Fruit fly (Drosophila melanogaster) whole organism, embryonic: ENCODE data around the gene ABCB7.

ENCODE experiments used
- C15 ChIP-seq: fragments of 200-800 bp; sonication (Bioruptor generic); IDR thresholded peaks from 3 replicates; pipeline ENCODE4 v1.3.6; 2022; ENCODE audit warnings: missing biosample characterization, missing genetic modification characterization
- CG10209 ChIP-seq: fragments of 200-800 bp; sonication (Bioruptor generic); optimal IDR thresholded peaks from 3 replicates; lab custom pipeline; 2017; ENCODE audit warnings: missing biosample characterization, mild to moderate bottlenecking, missing genetic modification characterization, missing genetic modification reagents
- CG10267 ChIP-seq: fragments of 200-800 bp; sonication (Bioruptor generic); optimal IDR thresholded peaks from 2 replicates; lab custom pipeline; 2018; ENCODE audit warnings: missing biosample characterization, mild to moderate bottlenecking, missing genetic modification characterization, moderate library complexity
- CG11456 ChIP-seq: fragments of 200-800 bp; sonication (Bioruptor generic); IDR thresholded peaks from 3 replicates; pipeline ENCODE4 v1.3.6; 2022; ENCODE audit warnings: missing biosample characterization, missing genetic modification characterization
- CG13894 ChIP-seq: fragments of 200-800 bp; sonication (Bioruptor generic); optimal IDR thresholded peaks from 3 replicates; lab custom pipeline; 2018; ENCODE audit warnings: missing biosample characterization, mild to moderate bottlenecking, missing genetic modification characterization, moderate library complexity
- CG14050 ChIP-seq: fragments of 200-800 bp; sonication (Bioruptor generic); IDR thresholded peaks from 3 replicates; pipeline ENCODE4 v1.3.6; 2022; ENCODE audit warnings: missing biosample characterization, missing genetic modification characterization
- CG14667 ChIP-seq: fragments of 200-800 bp; sonication (Bioruptor generic); IDR thresholded peaks from 2 replicates; pipeline ENCODE4 v1.3.6; 2022; ENCODE audit warnings: missing biosample characterization, missing genetic modification characterization
- CG17568 ChIP-seq: fragments of 200-800 bp; sonication (Bioruptor generic); optimal IDR thresholded peaks from 2 replicates; lab custom pipeline; 2018; ENCODE audit warnings: missing biosample characterization, mild to moderate bottlenecking, missing genetic modification characterization, moderate library complexity
- CG18476 ChIP-seq: fragments of 200-800 bp; sonication (Bioruptor generic); optimal IDR thresholded peaks from 2 replicates; lab custom pipeline; 2016; ENCODE audit warnings: missing biosample characterization, mild to moderate bottlenecking, missing genetic modification characterization
- CG18599 ChIP-seq: fragments of 200-800 bp; sonication (Bioruptor generic); optimal IDR thresholded peaks from 3 replicates; lab custom pipeline; 2017; ENCODE audit warnings: missing biosample characterization, missing genetic modification characterization, mild to moderate bottlenecking, moderate library complexity, missing genetic modification reagents
- CG2712 ChIP-seq: fragments of 200-800 bp; optimal IDR thresholded peaks from 3 replicates; lab custom pipeline; 2019; ENCODE audit warnings: missing biosample characterization, mild to moderate bottlenecking, missing genetic modification characterization, moderate library complexity
- CG31224 ChIP-seq: fragments of 200-800 bp; sonication (Bioruptor generic); IDR thresholded peaks from 2 replicates; pipeline ENCODE4 v1.3.6; 2022; ENCODE audit warnings: missing biosample characterization, missing genetic modification characterization
- CG32532 ChIP-seq: fragments of 200-800 bp; sonication (Bioruptor generic); IDR thresholded peaks from 2 replicates; pipeline ENCODE4 v1.3.6; 2022; ENCODE audit warnings: missing biosample characterization, missing genetic modification characterization
- CG32772 ChIP-seq: fragments of 200-800 bp; sonication (Bioruptor generic); IDR thresholded peaks from 2 replicates; pipeline ENCODE4 v1.3.6; 2022; ENCODE audit warnings: missing biosample characterization, missing genetic modification characterization
- CG42726 ChIP-seq: fragments of 200-800 bp; sonication (Bioruptor generic); IDR thresholded peaks from 2 replicates; pipeline ENCODE4 v1.3.6; 2022; ENCODE audit warnings: missing biosample characterization, missing genetic modification characterization; ENCODE audit not compliant: partially characterized antibody
- CG8944 ChIP-seq: fragments of 200-800 bp; sonication (Bioruptor generic); optimal IDR thresholded peaks from 3 replicates; lab custom pipeline; 2016; ENCODE audit warnings: missing biosample characterization, missing genetic modification characterization
- Camta ChIP-seq: fragments of 200-800 bp; sonication (Bioruptor generic); optimal IDR thresholded peaks from 2 replicates; lab custom pipeline; 2016; ENCODE audit warnings: missing biosample characterization, missing genetic modification characterization
- Doc3 ChIP-seq: fragments of 200-800 bp; sonication (Bioruptor generic); IDR thresholded peaks from 3 replicates; pipeline ENCODE4 v1.3.6; 2022; ENCODE audit warnings: missing biosample characterization, missing genetic modification characterization; ENCODE audit not compliant: partially characterized antibody
- Dref ChIP-seq: fragments of 200-800 bp; sonication (Bioruptor generic); IDR thresholded peaks from 2 replicates; pipeline ENCODE4 v1.3.6; 2022; ENCODE audit warnings: missing biosample characterization, missing genetic modification characterization
- HLH3B ChIP-seq: fragments of 200-800 bp; sonication (Bioruptor generic); IDR thresholded peaks from 2 replicates; pipeline ENCODE4 v1.3.6; 2022; ENCODE audit warnings: missing biosample characterization, missing genetic modification characterization
- Hsf ChIP-seq: fragments of 200-800 bp; sonication (Bioruptor generic); optimal IDR thresholded peaks from 3 replicates; lab custom pipeline; 2016; ENCODE audit warnings: missing biosample characterization, missing genetic modification characterization
- Mad ChIP-seq: fragments of 200-800 bp; sonication (Bioruptor generic); optimal IDR thresholded peaks from 2 replicates; lab custom pipeline; 2016; ENCODE audit warnings: missing biosample characterization, missing genetic modification characterization
- Scr ChIP-seq: fragments of 200-800 bp; sonication (Bioruptor generic); IDR thresholded peaks from 2 replicates; pipeline ENCODE4 v1.3.6; 2022; ENCODE audit warnings: missing biosample characterization, missing genetic modification characterization; ENCODE audit not compliant: partially characterized antibody
- Six4 ChIP-seq: fragments of 200-800 bp; sonication (Bioruptor generic); optimal IDR thresholded peaks from 2 replicates; lab custom pipeline; 2016; ENCODE audit warnings: missing biosample characterization, missing genetic modification characterization
- Taf1 ChIP-seq: fragments of 200-800 bp; sonication (Bioruptor generic); IDR thresholded peaks from 2 replicates; pipeline ENCODE4 v1.3.6; 2022; ENCODE audit warnings: missing biosample characterization, missing genetic modification characterization
- Vsx1 ChIP-seq: fragments of 200-800 bp; sonication (Bioruptor generic); optimal IDR thresholded peaks from 2 replicates; lab custom pipeline; 2017; ENCODE audit warnings: missing biosample characterization, mild to moderate bottlenecking, missing genetic modification characterization, missing genetic modification reagents
- ap ChIP-seq: fragments of 200-800 bp; sonication (Bioruptor generic); IDR thresholded peaks from 2 replicates; pipeline ENCODE4 v1.3.6; 2022; ENCODE audit warnings: missing biosample characterization, missing genetic modification characterization
- cato ChIP-seq: fragments of 200-800 bp; sonication (Bioruptor generic); optimal IDR thresholded peaks from 2 replicates; lab custom pipeline; 2016; ENCODE audit warnings: missing biosample characterization, missing genetic modification characterization, borderline replicate concordance
- cwo ChIP-seq: fragments of 200-800 bp; sonication (Bioruptor generic); optimal IDR thresholded peaks from 3 replicates; lab custom pipeline; 2017; ENCODE audit warnings: missing biosample characterization, missing genetic modification characterization, mild to moderate bottlenecking, moderate library complexity, missing genetic modification reagents
- dati ChIP-seq: fragments of 200-800 bp; sonication (Bioruptor generic); IDR thresholded peaks from 2 replicates; pipeline ENCODE4 v1.3.6; 2022; ENCODE audit warnings: missing biosample characterization, missing genetic modification characterization
- dmrt11E ChIP-seq: fragments of 200-800 bp; sonication (Bioruptor generic); optimal IDR thresholded peaks from 3 replicates; lab custom pipeline; 2018; ENCODE audit warnings: missing biosample characterization, mild to moderate bottlenecking, missing genetic modification characterization, moderate library complexity
- esg ChIP-seq: fragments of 200-800 bp; sonication (Bioruptor generic); conservative IDR thresholded peaks from 2 replicates; pipeline ENCODE4 v1.3.6; 2022; ENCODE audit warnings: missing biosample characterization, missing genetic modification characterization
- fru ChIP-seq: fragments of >200 bp; optimal IDR thresholded peaks from 2 replicates; lab custom pipeline; 2017
- gcm ChIP-seq: fragments of 200-800 bp; sonication (Bioruptor generic); optimal IDR thresholded peaks from 2 replicates; lab custom pipeline; 2019; ENCODE audit warnings: missing biosample characterization, mild to moderate bottlenecking, missing genetic modification characterization, moderate library complexity
- grn ChIP-seq: fragments of 200-800 bp; sonication (Bioruptor generic); optimal IDR thresholded peaks from 3 replicates; lab custom pipeline; 2017; ENCODE audit warnings: missing biosample characterization, missing genetic modification characterization
- gsb ChIP-seq: fragments of 200-800 bp; sonication (Bioruptor generic); IDR thresholded peaks from 2 replicates; pipeline ENCODE4 v1.3.6; 2022; ENCODE audit warnings: missing biosample characterization, missing genetic modification characterization
- gt ChIP-seq: fragments of 200-800 bp; sonication (Bioruptor generic); IDR thresholded peaks from 2 replicates; pipeline ENCODE4 v1.3.6; 2022; ENCODE audit warnings: missing biosample characterization, missing genetic modification characterization
- insv ChIP-seq, 2 experiments: fragments of 200-800 bp; sonication (Bioruptor generic); optimal IDR thresholded peaks; 3 replicates each; lab custom pipeline; 2016 to 2018; ENCODE audit warnings: missing biosample characterization in 2 of 2, missing genetic modification characterization in 2 of 2
- jumu ChIP-seq: fragments of 200-800 bp; sonication (Bioruptor generic); optimal IDR thresholded peaks from 3 replicates; lab custom pipeline; 2016; ENCODE audit warnings: missing biosample characterization, missing genetic modification characterization
- lbe ChIP-seq: fragments of 200-800 bp; sonication (Bioruptor generic); optimal IDR thresholded peaks from 2 replicates; lab custom pipeline; 2016; ENCODE audit warnings: missing biosample characterization, mild to moderate bottlenecking, missing genetic modification characterization
- lmd ChIP-seq: fragments of 200-800 bp; sonication (Bioruptor generic); IDR thresholded peaks from 2 replicates; pipeline ENCODE4 v1.3.6; 2022; ENCODE audit warnings: missing biosample characterization, missing genetic modification characterization
- mld ChIP-seq: fragments of 200-800 bp; sonication (Bioruptor generic); IDR thresholded peaks from 3 replicates; pipeline ENCODE4 v1.3.6; 2022; ENCODE audit warnings: missing biosample characterization, missing genetic modification characterization; ENCODE audit not compliant: partially characterized antibody
- pb ChIP-seq: fragments of 200-800 bp; sonication (Bioruptor generic); optimal IDR thresholded peaks from 3 replicates; lab custom pipeline; 2016; ENCODE audit warnings: missing biosample characterization, missing genetic modification characterization
- phol ChIP-seq: fragments of 200-800 bp; sonication (Bioruptor generic); optimal IDR thresholded peaks from 3 replicates; lab custom pipeline; 2018; ENCODE audit warnings: missing biosample characterization, mild to moderate bottlenecking, missing genetic modification characterization, moderate library complexity
- sisA ChIP-seq: fragments of 200-800 bp; sonication (Bioruptor generic); IDR thresholded peaks from 2 replicates; pipeline ENCODE4 v1.3.6; 2022; ENCODE audit warnings: missing biosample characterization, missing genetic modification characterization
- sna ChIP-seq: fragments of 200-800 bp; sonication (Bioruptor generic); IDR thresholded peaks from 2 replicates; pipeline ENCODE4 v1.3.6; 2022; ENCODE audit warnings: missing biosample characterization, missing genetic modification characterization; ENCODE audit not compliant: partially characterized antibody
- so ChIP-seq: fragments of 200-800 bp; sonication (Bioruptor generic); IDR thresholded peaks from 3 replicates; pipeline ENCODE4 v1.3.6; 2022; ENCODE audit warnings: missing biosample characterization, missing genetic modification characterization
- ssp ChIP-seq: fragments of 200-800 bp; sonication (Bioruptor generic); IDR thresholded peaks from 2 replicates; pipeline ENCODE4 v1.3.6; 2022; ENCODE audit warnings: missing biosample characterization, missing genetic modification characterization
- sug ChIP-seq: fragments of 200-800 bp; optimal IDR thresholded peaks from 2 replicates; lab custom pipeline; 2019; ENCODE audit warnings: missing biosample characterization, mild to moderate bottlenecking, missing genetic modification characterization, moderate library complexity
- wdn ChIP-seq: fragments of 200-800 bp; sonication (Bioruptor generic); IDR thresholded peaks from 2 replicates; pipeline ENCODE4 v1.3.6; 2022; ENCODE audit warnings: missing biosample characterization, missing genetic modification characterization

Gene ABCB7

dm6 chr3L:1639185-1639812, 21.1 kb downstream of the ABCB7 start, which contains the start of the genes Mettl2 and Bgb (continued):
- peak; percentile 79 for TF ChIP-seq CG14667 (GFP tag; lab: Robert Waterston, UW)
- TF ChIP-seq Six4: peak; percentile 63
- peak; percentile 84 for TF ChIP-seq jumu (GFP tag; lab: Kevin White, UChicago)
- peak; percentile 72 for TF ChIP-seq HLH3B (GFP tag; lab: Robert Waterston, UW)
- TF ChIP-seq Mad: peak; percentile 69
- TF ChIP-seq phol: peak; percentile 87
- TF ChIP-seq so (GFP tag; lab: Robert Waterston, UW): no peak; the same call in 2 of the 3 replicates
- TF ChIP-seq C15 (GFP tag; lab: Robert Waterston, UW): peak; percentile 46; the same call in 1 of the 3 replicates
- TF ChIP-seq ssp (GFP tag; lab: Robert Waterston, UW): peak; percentile 75
- peak; percentile 78 for TF ChIP-seq esg (GFP tag; lab: Robert Waterston, UW)
- TF ChIP-seq CG32772 (GFP tag; lab: Robert Waterston, UW): peak; percentile 86
- TF ChIP-seq CG2712: peak; percentile 77
- TF ChIP-seq cwo (GFP tag; lab: Kevin White, UChicago): peak; percentile 53
- no peak for TF ChIP-seq ap (GFP tag; lab: Robert Waterston, UW)
- TF ChIP-seq wdn (GFP tag; lab: Robert Waterston, UW): peak; percentile 59; the same call in 1 of the 2 replicates
- TF ChIP-seq sug (tag; lab: Kevin White, UChicago): peak; percentile 76
- TF ChIP-seq CG32532: peak; percentile 83
- peak; percentile 66 for TF ChIP-seq CG10267 (tag; lab: Kevin White, UChicago)
- peak; percentile 67 for TF ChIP-seq dmrt11E (tag; lab: Kevin White, UChicago)
- TF ChIP-seq grn (GFP tag; lab: Kevin White, UChicago): no peak
- TF ChIP-seq CG42726 (GFP tag; lab: Robert Waterston, UW): no peak
- peak; percentile 89 for TF ChIP-seq lmd (GFP tag; lab: Robert Waterston, UW)
- peak; percentile 73 for TF ChIP-seq CG8944 (GFP tag; lab: Kevin White, UChicago)
- TF ChIP-seq CG18599 (GFP tag; lab: Kevin White, UChicago): peak; percentile 80
- TF ChIP-seq CG14050 (GFP tag; lab: Robert Waterston, UW): peak; percentile 23; the same call in 2 of the 3 replicates
- no peak; the same call in 1 of the 2 replicates for TF ChIP-seq gt (GFP tag; lab: Robert Waterston, UW)
- peak; percentile 55 for TF ChIP-seq CG10209 (GFP tag; lab: Kevin White, UChicago)
- TF ChIP-seq lbe (GFP tag; lab: Kevin White, UChicago): peak; percentile 2
- peak; percentile 90 for TF ChIP-seq Scr (GFP tag; lab: Robert Waterston, UW)
- TF ChIP-seq gsb: no peak
- TF ChIP-seq CG13894 (tag; lab: Kevin White, UChicago): peak; percentile 45
- TF ChIP-seq insv (GFP tag; optimal IDR thresholded peaks at IDR 0.05; lab: Kevin White, UChicago): no peak
- TF ChIP-seq dati (GFP tag; lab: Robert Waterston, UW): no peak
- no peak for TF ChIP-seq Dref (GFP tag; lab: Robert Waterston, UW)
- peak; percentile 86 for TF ChIP-seq Doc3 (GFP tag; lab: Robert Waterston, UW)
- peak; percentile 62 for TF ChIP-seq CG18476 (GFP tag; lab: Kevin White, UChicago)
- TF ChIP-seq mld (GFP tag; lab: Robert Waterston, UW): no peak
- TF ChIP-seq CG17568: no peak
- peak; percentile 46 for TF ChIP-seq pb (GFP tag; lab: Kevin White, UChicago)
- TF ChIP-seq cato (GFP tag; lab: Kevin White, UChicago): peak; percentile 66
- TF ChIP-seq gcm (GFP tag; lab: Kevin White, UChicago): peak; percentile 31
- peak; percentile 69; the same call in 1 of the 2 replicates for TF ChIP-seq sna (GFP tag; lab: Robert Waterston, UW)
- TF ChIP-seq Hsf (GFP tag; lab: Kevin White, UChicago): peak; percentile 88
- peak; percentile 93 for TF ChIP-seq sisA (GFP tag; lab: Robert Waterston, UW)
- peak; percentile 86 for TF ChIP-seq CG11456 (GFP tag; lab: Robert Waterston, UW)
- peak; percentile 73 for TF ChIP-seq Taf1 (GFP tag; lab: Robert Waterston, UW)
- TF ChIP-seq Camta (GFP tag; lab: Kevin White, UChicago): peak; percentile 75
- TF ChIP-seq CG31224 (GFP tag; lab: Robert Waterston, UW): peak; percentile 72
- no peak for TF ChIP-seq fru
- no peak for TF ChIP-seq Vsx1
